Worm (Caenorhabditis elegans) whole organism, L2 larva: ENCODE measurements around the gene arx-6.
A peak's percentile ranks its signal among the peaks of the same experiment; 100 is the strongest.

Source experiments
- C34F6.9 ChIP-seq: fragments of 150-350 bp; optimal IDR thresholded peaks from 2 replicates; lab custom pipeline; 2014; ENCODE audit warnings: missing biosample characterization, missing genetic modification characterization
- F13H6.1 ChIP-seq: sonication (generic microtip); optimal IDR thresholded peaks from 2 replicates; lab custom pipeline; 2016; ENCODE audit warnings: missing genetic modification characterization, missing compliant biosample characterization
- R02D3.7 ChIP-seq: fragments of 150-350 bp; optimal IDR thresholded peaks from 2 replicates; lab custom pipeline; 2014; ENCODE audit warnings: missing biosample characterization, missing genetic modification characterization
- Y55F3AM.14 ChIP-seq: fragments of 200-800 bp; sonication (Bioruptor generic); optimal IDR thresholded peaks from 2 replicates; lab custom pipeline; 2018; ENCODE audit warnings: mild to moderate bottlenecking, missing genetic modification characterization, missing compliant biosample characterization
- ZK546.5 ChIP-seq: sonication (generic microtip); optimal IDR thresholded peaks from 2 replicates; lab custom pipeline; 2017; ENCODE audit warnings: missing biosample characterization, missing genetic modification characterization
- alr-1 ChIP-seq: fragments of 150-350 bp; optimal IDR thresholded peaks from 2 replicates; lab custom pipeline; 2014; ENCODE audit warnings: missing biosample characterization, missing genetic modification characterization
- aly-2 ChIP-seq: fragments of 150-350 bp; optimal IDR thresholded peaks from 2 replicates; lab custom pipeline; 2014; ENCODE audit warnings: missing biosample characterization, missing genetic modification characterization
- blmp-1 ChIP-seq: sonication (generic microtip); optimal IDR thresholded peaks from 2 replicates; lab custom pipeline; 2017; ENCODE audit warnings: missing genetic modification characterization, mild to moderate bottlenecking, missing compliant biosample characterization, antibody characterized with exemption, moderate library complexity; ENCODE audit not compliant: insufficient read depth
- ceh-16 ChIP-seq: fragments of 150-350 bp; optimal IDR thresholded peaks from 2 replicates; lab custom pipeline; 2014; ENCODE audit warnings: missing biosample characterization, missing genetic modification characterization
- ceh-82 ChIP-seq: fragments of 150-350 bp; optimal IDR thresholded peaks from 2 replicates; lab custom pipeline; 2014; ENCODE audit warnings: missing biosample characterization, missing genetic modification characterization
- crh-2 ChIP-seq: sonication (generic microtip); optimal IDR thresholded peaks from 2 replicates; lab custom pipeline; 2017; ENCODE audit warnings: missing biosample characterization, missing genetic modification characterization
- dmd-4 ChIP-seq: sonication (generic microtip); optimal IDR thresholded peaks from 2 replicates; lab custom pipeline; 2017; ENCODE audit warnings: missing biosample characterization, missing genetic modification characterization
- egl-27 ChIP-seq: sonication (generic microtip); optimal IDR thresholded peaks from 3 replicates; lab custom pipeline; 2017; ENCODE audit warnings: missing biosample characterization, missing genetic modification reagents, missing genetic modification characterization
- elt-1 ChIP-seq: fragments of 150-350 bp; optimal IDR thresholded peaks from 2 replicates; lab custom pipeline; 2014; ENCODE audit warnings: missing biosample characterization, missing genetic modification characterization
- elt-3 ChIP-seq: sonication (generic microtip); optimal IDR thresholded peaks from 2 replicates; lab custom pipeline; 2017; ENCODE audit warnings: missing biosample characterization, missing genetic modification characterization
- fos-1 ChIP-seq: fragments of 150-350 bp; optimal IDR thresholded peaks from 2 replicates; lab custom pipeline; 2014; ENCODE audit warnings: missing biosample characterization, missing genetic modification characterization
- gmeb-1 ChIP-seq: fragments of 150-350 bp; optimal IDR thresholded peaks from 2 replicates; lab custom pipeline; 2014; ENCODE audit warnings: missing biosample characterization, missing genetic modification characterization
- lin-11 ChIP-seq: fragments of 150-350 bp; sonication (generic microtip); optimal IDR thresholded peaks from 2 replicates; lab custom pipeline; 2014; ENCODE audit warnings: missing biosample characterization, missing genetic modification characterization, inconsistent platforms, mixed read lengths
- lin-13 ChIP-seq: fragments of 150-350 bp; optimal IDR thresholded peaks from 2 replicates; lab custom pipeline; 2014; ENCODE audit warnings: missing biosample characterization, missing genetic modification reagents, missing genetic modification characterization
- lin-39 ChIP-seq: fragments of 150-350 bp; optimal IDR thresholded peaks from 2 replicates; lab custom pipeline; 2014; ENCODE audit warnings: missing biosample characterization, missing genetic modification reagents, missing genetic modification characterization
- lsy-2 ChIP-seq, 2 experiments: fragments of 150-350 bp in 1 of 2; sonication (generic microtip) in 1 of 2; optimal IDR thresholded peaks; 2 replicates each; lab custom pipeline; 2014 to 2017; ENCODE audit warnings: missing biosample characterization in 2 of 2, missing genetic modification characterization in 2 of 2
- mab-5 ChIP-seq: fragments of 150-350 bp; optimal IDR thresholded peaks from 2 replicates; lab custom pipeline; 2014; ENCODE audit warnings: missing biosample characterization, missing genetic modification characterization
- mbf-1 ChIP-seq: sonication (generic microtip); optimal IDR thresholded peaks from 2 replicates; lab custom pipeline; 2017; ENCODE audit warnings: missing biosample characterization, missing genetic modification characterization
- mdl-1 ChIP-seq, 2 experiments: fragments of 150-350 bp in 1 of 2; sonication (generic microtip) in 1 of 2; optimal IDR thresholded peaks; 2 replicates each; lab custom pipeline; 2017; ENCODE audit warnings: missing biosample characterization in 2 of 2, missing genetic modification characterization in 2 of 2
- nhr-10 ChIP-seq: sonication (generic microtip); optimal IDR thresholded peaks from 2 replicates; lab custom pipeline; 2017; ENCODE audit warnings: missing biosample characterization, missing genetic modification characterization
- nhr-11 ChIP-seq: fragments of 150-350 bp; optimal IDR thresholded peaks from 2 replicates; lab custom pipeline; 2014; ENCODE audit warnings: missing biosample characterization, missing genetic modification characterization
- nhr-12 ChIP-seq: fragments of 150-350 bp; optimal IDR thresholded peaks from 2 replicates; lab custom pipeline; 2014; ENCODE audit warnings: missing biosample characterization, missing genetic modification characterization
- nhr-129 ChIP-seq: fragments of 150-350 bp; optimal IDR thresholded peaks from 2 replicates; lab custom pipeline; 2014; ENCODE audit warnings: missing biosample characterization, missing genetic modification characterization
- nhr-237 ChIP-seq: fragments of 150-350 bp; optimal IDR thresholded peaks from 2 replicates; lab custom pipeline; 2014; ENCODE audit warnings: missing biosample characterization, missing genetic modification characterization
- nhr-25 ChIP-seq: fragments of 150-350 bp; sonication (generic microtip); optimal IDR thresholded peaks from 3 replicates; lab custom pipeline; 2014; ENCODE audit warnings: missing biosample characterization, missing genetic modification characterization
- nhr-6 ChIP-seq: fragments of 150-350 bp; optimal IDR thresholded peaks from 2 replicates; lab custom pipeline; 2014; ENCODE audit warnings: missing biosample characterization, missing genetic modification characterization
- nhr-77 ChIP-seq: fragments of 150-350 bp; optimal IDR thresholded peaks from 2 replicates; lab custom pipeline; 2014; ENCODE audit warnings: missing biosample characterization, missing genetic modification characterization
- peb-1 ChIP-seq: fragments of 150-350 bp; optimal IDR thresholded peaks from 2 replicates; lab custom pipeline; 2014; ENCODE audit warnings: missing biosample characterization, missing genetic modification characterization
- sem-4 ChIP-seq: fragments of 150-350 bp; optimal IDR thresholded peaks from 2 replicates; lab custom pipeline; 2014; ENCODE audit warnings: missing biosample characterization, missing genetic modification reagents, missing genetic modification characterization
- skn-1 ChIP-seq: sonication (generic microtip); optimal IDR thresholded peaks from 2 replicates; lab custom pipeline; 2017; ENCODE audit warnings: missing biosample characterization, missing genetic modification characterization
- sma-3 ChIP-seq: sonication (generic microtip); optimal IDR thresholded peaks from 2 replicates; lab custom pipeline; 2016; ENCODE audit warnings: missing genetic modification reagents, missing genetic modification characterization, missing compliant biosample characterization
- sma-9 ChIP-seq, 2 experiments: fragments of 150-350 bp in 1 of 2; sonication (generic microtip) in 1 of 2; optimal IDR thresholded peaks; 2 replicates each; lab custom pipeline; 2014 to 2016; ENCODE audit warnings: missing genetic modification characterization in 2 of 2, mild to moderate bottlenecking in 1 of 2, missing biosample characterization in 1 of 2, missing compliant biosample characterization in 1 of 2, missing genetic modification reagents in 1 of 2, moderate library complexity in 1 of 2
- snpc-4 ChIP-seq: fragments of 150-350 bp; optimal IDR thresholded peaks from 2 replicates; lab custom pipeline; 2014; ENCODE audit warnings: missing biosample characterization, missing genetic modification characterization
- unc-39 ChIP-seq: fragments of 150-350 bp; optimal IDR thresholded peaks from 2 replicates; lab custom pipeline; 2014; ENCODE audit warnings: missing biosample characterization, missing genetic modification characterization
- unc-55 ChIP-seq: fragments of 150-350 bp; sonication (generic microtip); optimal IDR thresholded peaks from 3 replicates; lab custom pipeline; 2014; ENCODE audit warnings: missing biosample characterization, missing genetic modification reagents, missing genetic modification characterization
- unc-62 ChIP-seq: fragments of 150-350 bp; optimal IDR thresholded peaks from 2 replicates; lab custom pipeline; 2014; ENCODE audit warnings: missing biosample characterization, missing genetic modification reagents, missing genetic modification characterization
- zag-1 ChIP-seq: fragments of 150-350 bp; optimal IDR thresholded peaks from 2 replicates; lab custom pipeline; 2014; ENCODE audit warnings: missing biosample characterization, missing genetic modification characterization
- ztf-1 ChIP-seq: fragments of 200-800 bp; sonication (Bioruptor generic); conservative IDR thresholded peaks from 2 replicates; pipeline ENCODE4 v1.3.6; 2022; ENCODE audit warnings: missing genetic modification characterization, missing compliant biosample characterization
- ztf-11 ChIP-seq: sonication (generic microtip); optimal IDR thresholded peaks from 2 replicates; lab custom pipeline; 2017; ENCODE audit warnings: missing biosample characterization, missing genetic modification characterization
- ztf-4 ChIP-seq: fragments of 150-350 bp; optimal IDR thresholded peaks from 2 replicates; lab custom pipeline; 2014; ENCODE audit warnings: missing biosample characterization, missing genetic modification characterization

Gene arx-6

DNA sequence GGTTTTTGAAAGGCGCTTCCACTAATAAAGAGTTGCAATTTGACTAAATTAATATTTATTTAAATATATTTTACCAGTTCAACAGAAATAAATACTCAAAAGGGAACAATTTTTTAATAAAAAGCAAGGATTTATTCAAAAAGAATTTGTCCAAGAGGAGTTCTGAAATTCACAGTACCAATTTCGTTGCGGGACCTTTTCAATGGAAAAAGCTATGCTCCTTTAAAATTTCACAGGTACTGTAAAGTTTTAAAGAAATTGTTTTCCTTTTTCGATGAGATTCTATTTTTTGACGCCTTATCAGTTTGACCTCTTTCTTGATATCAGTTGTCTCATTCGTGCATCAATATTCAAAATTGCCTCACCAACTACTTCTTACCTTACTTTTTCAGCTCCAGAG, 21.8 kb downstream of the arx-6 start, which contains the start of gene tag-340:
Gene tag-340, plus strand, starts transcription at position 249 of the 400 bp plus-strand sequence.
- peak; percentile 28 for TF ChIP-seq fos-1 (tag; lab: Kevin White, UChicago)
- no peak for TF ChIP-seq egl-27 (tag; lab: Kevin White, UChicago)

DNA sequence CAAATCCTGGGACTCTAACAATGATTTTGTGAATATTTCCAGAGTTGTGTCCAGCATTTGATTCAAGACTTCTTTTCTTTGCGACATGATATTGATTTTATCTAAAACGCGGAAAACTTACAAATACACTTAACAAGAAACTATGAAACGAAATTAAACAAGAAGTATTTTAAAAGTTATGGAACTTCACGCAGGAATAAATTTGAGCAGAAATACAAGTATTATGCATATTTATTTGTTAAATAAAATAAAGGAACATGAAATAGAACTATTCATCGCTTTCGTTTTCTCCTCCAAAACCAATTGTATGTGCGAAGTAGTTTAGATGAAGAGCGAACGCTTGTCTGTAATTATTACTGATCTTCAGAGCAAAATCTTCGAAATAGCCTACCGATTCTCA, 25.3 kb downstream of the arx-6 start, which contains the start of gene kbp-2:
Gene kbp-2, minus strand, starts transcription at position 101 of the 400 bp plus-strand sequence.
- TF ChIP-seq nhr-11 (tag; lab: Kevin White, UChicago) (no peak), unc-55 (no peak), ztf-11 (tag; lab: Kevin White, UChicago) (no peak), lin-39 (tag; lab: Kevin White, UChicago) (no peak), mab-5 (tag; lab: Kevin White, UChicago) (no peak), mbf-1 (tag; lab: Kevin White, UChicago) (no peak)

DNA sequence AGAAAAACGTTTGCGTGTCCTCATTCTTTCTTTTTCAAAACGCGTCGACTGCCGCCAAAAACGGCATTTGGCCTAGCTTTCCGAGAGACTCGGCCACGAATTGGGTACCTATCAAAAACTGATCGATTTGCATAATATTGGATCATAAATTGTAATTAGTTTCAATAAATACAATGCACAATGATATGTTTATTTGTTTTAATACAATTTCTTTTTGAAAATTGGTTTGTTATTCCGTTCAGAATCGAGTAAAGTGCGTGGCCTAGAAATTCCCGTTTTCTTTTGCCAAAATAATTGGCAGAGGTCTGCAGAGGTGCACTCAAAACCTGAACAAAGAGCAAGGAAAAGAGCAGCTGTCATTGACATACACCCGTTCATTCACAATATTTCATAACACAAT, 26.9 kb downstream of the arx-6 start, which contains the start of gene F26F4.8:
Gene F26F4.8, minus strand, starts transcription at position 69 of the 400 bp plus-strand sequence.
- TF ChIP-seq mdl-1 (tag; optimal IDR thresholded peaks at IDR 0.05; lab: Kevin White, UChicago) = no peak
- TF ChIP-seq elt-1 (tag; lab: Kevin White, UChicago) = no peak
- no peak for TF ChIP-seq skn-1 (tag; lab: Kevin White, UChicago)
- TF ChIP-seq ZK546.5 = no peak
- no peak for TF ChIP-seq nhr-10 (tag; lab: Kevin White, UChicago)
- TF ChIP-seq nhr-25 (tag; lab: Kevin White, UChicago) = no peak
- TF ChIP-seq nhr-6 (tag; lab: Kevin White, UChicago) = no peak
- TF ChIP-seq ceh-16 = no peak
- no peak for TF ChIP-seq blmp-1
- TF ChIP-seq ztf-4 (tag; lab: Kevin White, UChicago) = no peak
- TF ChIP-seq nhr-11 (tag; lab: Kevin White, UChicago) = no peak
- no peak for TF ChIP-seq nhr-77 (tag; lab: Kevin White, UChicago)
- peak in 1 of 2 experiments; percentile 41 for TF ChIP-seq lsy-2 (tag; optimal IDR thresholded peaks at IDR 0.05; lab: Kevin White, UChicago)
- no peak for TF ChIP-seq Y55F3AM.14 (GFP tag; lab: Kevin White, UChicago)
- TF ChIP-seq nhr-237 (tag; lab: Kevin White, UChicago) = no peak
- no peak for TF ChIP-seq nhr-12 (tag; lab: Kevin White, UChicago)
- no peak for TF ChIP-seq mbf-1 (tag; lab: Kevin White, UChicago)
- TF ChIP-seq egl-27 (tag; lab: Kevin White, UChicago) = no peak
- no peak for TF ChIP-seq dmd-4 (tag; lab: Kevin White, UChicago)
- TF ChIP-seq snpc-4 (tag; lab: Kevin White, UChicago) = no peak
- TF ChIP-seq alr-1 = no peak
- no peak for TF ChIP-seq sma-3 (GFP tag; lab: Kevin White, UChicago)
- peak; percentile 28 for TF ChIP-seq F13H6.1
- TF ChIP-seq sma-9 (GFP tag; optimal IDR thresholded peaks at IDR 0.05; lab: Kevin White, UChicago) = no peak
- no peak for TF ChIP-seq sma-9 (tag; optimal IDR thresholded peaks at IDR 0.05; lab: Kevin White, UChicago)
- no peak for TF ChIP-seq ztf-11 (tag; lab: Kevin White, UChicago)
- TF ChIP-seq aly-2 = no peak
- TF ChIP-seq unc-39 (tag; lab: Kevin White, UChicago) = no peak
- TF ChIP-seq ceh-82 (tag; lab: Kevin White, UChicago) = no peak
- TF ChIP-seq fos-1 (tag; lab: Kevin White, UChicago) = peak; percentile 36
- TF ChIP-seq mab-5 (tag; lab: Kevin White, UChicago) = no peak
- peak; percentile 16 for TF ChIP-seq nhr-129 (tag; lab: Kevin White, UChicago)
- peak; percentile 17 for TF ChIP-seq gmeb-1 (tag; lab: Kevin White, UChicago)
- TF ChIP-seq ztf-1 (GFP tag; lab: Robert Waterston, UW) = no peak
- TF ChIP-seq lin-11 = no peak
- no peak for TF ChIP-seq sem-4 (tag; lab: Kevin White, UChicago)
- TF ChIP-seq crh-2 (tag; lab: Kevin White, UChicago) = no peak
- no peak for TF ChIP-seq elt-3
- no peak for TF ChIP-seq peb-1 (tag; lab: Kevin White, UChicago)
- TF ChIP-seq lin-13 (GFP tag; lab: Kevin White, UChicago) = no peak
- no peak for TF ChIP-seq zag-1 (tag; lab: Kevin White, UChicago)
- TF ChIP-seq C34F6.9 (tag; lab: Kevin White, UChicago) = peak; percentile 55
- no peak for TF ChIP-seq lin-39 (tag; lab: Kevin White, UChicago)
- TF ChIP-seq R02D3.7 = no peak
- TF ChIP-seq unc-55 = peak; percentile 21
- TF ChIP-seq unc-62 (GFP tag; lab: Kevin White, UChicago) = no peak
